Fruit fly (Drosophila melanogaster): ENCODE data around the gene Ca-beta.

dm6 chr2L:11210324-11210758 is 7.0 kb upstream of the Ca-beta start, which contains the start of gene ab:
- TF ChIP-seq CG8478 (optimal IDR thresholded peaks at IDR 0.05) (no peak), CTCF (optimal IDR thresholded peaks at IDR 0.05) (no peak)

Data from S2 (cell line).